Worm (Caenorhabditis elegans) whole organism, young adult: ENCODE data around the gene C26B9.2.

Experiments used
- B0261.1 ChIP-seq: sonication (generic microtip); optimal IDR thresholded peaks from 2 replicates; lab custom pipeline; 2016; ENCODE audit warnings: mild to moderate bottlenecking, missing genetic modification characterization, moderate library complexity, missing compliant biosample characterization
- F22D6.2 ChIP-seq: sonication (generic microtip); optimal IDR thresholded peaks from 2 replicates; lab custom pipeline; 2016; ENCODE audit warnings: mild to moderate bottlenecking, missing genetic modification characterization, missing compliant biosample characterization
- F33H1.4 ChIP-seq: fragments of 200-800 bp; sonication (Bioruptor generic); IDR thresholded peaks from 2 replicates; pipeline ENCODE4 v1.3.6; 2022; ENCODE audit warnings: missing genetic modification reagents, missing genetic modification characterization, missing compliant biosample characterization
- F37B4.10 ChIP-seq: fragments of 200-800 bp; sonication (Bioruptor generic); IDR thresholded peaks from 2 replicates; pipeline ENCODE4 v1.3.6; 2022; ENCODE audit warnings: missing genetic modification characterization, missing compliant biosample characterization
- K12H6.12 ChIP-seq: fragments of 200-800 bp; sonication (Bioruptor generic); optimal IDR thresholded peaks from 2 replicates; lab custom pipeline; 2018; ENCODE audit warnings: mild to moderate bottlenecking, missing genetic modification characterization, missing compliant biosample characterization
- T07F8.4 ChIP-seq: sonication (generic microtip); optimal IDR thresholded peaks from 2 replicates; lab custom pipeline; 2016; ENCODE audit warnings: mild to moderate bottlenecking, missing genetic modification characterization, moderate library complexity, missing compliant biosample characterization
- Y67H2A.10 ChIP-seq: fragments of 200-800 bp; sonication (Bioruptor generic); conservative IDR thresholded peaks from 2 replicates; pipeline ENCODE4 v1.3.6; 2022; ENCODE audit warnings: missing genetic modification reagents, missing genetic modification characterization, missing compliant biosample characterization
- ama-1 ChIP-seq, 3 experiments: fragments of 150-350 bp in 1 of 3; sonication (generic microtip) in 2 of 3; optimal IDR thresholded peaks; 2 replicates each; lab custom pipeline; 2014 to 2018; ENCODE audit warnings: missing biosample characterization in 2 of 3, missing genetic modification characterization in 2 of 3, missing genetic modification reagents in 2 of 3
- atf-7 ChIP-seq: sonication (generic microtip); optimal IDR thresholded peaks from 2 replicates; lab custom pipeline; 2017; ENCODE audit warnings: mild to moderate bottlenecking, missing genetic modification characterization, missing compliant biosample characterization
- attf-5 ChIP-seq: fragments of 200-800 bp; sonication (Bioruptor generic); optimal IDR thresholded peaks from 2 replicates; lab custom pipeline; 2018; ENCODE audit warnings: mild to moderate bottlenecking, missing genetic modification characterization, missing compliant biosample characterization
- ceh-58 ChIP-seq: fragments of 200-800 bp; sonication (Bioruptor generic); IDR thresholded peaks from 2 replicates; pipeline ENCODE4 v1.3.6; 2022; ENCODE audit warnings: missing genetic modification characterization, missing compliant biosample characterization
- gei-17 ChIP-seq: fragments of 200-800 bp; sonication (Bioruptor generic); optimal IDR thresholded peaks from 2 replicates; lab custom pipeline; 2018; ENCODE audit warnings: mild to moderate bottlenecking, missing genetic modification characterization, missing compliant biosample characterization
- him-1 ChIP-seq: sonication (generic microtip); optimal IDR thresholded peaks from 2 replicates; lab custom pipeline; 2016; ENCODE audit warnings: missing genotype, missing genetic modification reagents, missing genetic modification characterization, missing compliant biosample characterization
- hmg-1.2 ChIP-seq: fragments of 200-800 bp; sonication (Bioruptor generic); IDR thresholded peaks from 2 replicates; pipeline ENCODE4 v1.3.6; 2022; ENCODE audit warnings: missing genetic modification reagents, missing genetic modification characterization, missing compliant biosample characterization
- lag-1 ChIP-seq: fragments of 200-800 bp; sonication (Bioruptor generic); IDR thresholded peaks from 2 replicates; pipeline ENCODE4 v1.3.6; 2022; ENCODE audit warnings: missing genetic modification reagents, missing genetic modification characterization, missing compliant biosample characterization
- let-526 ChIP-seq: fragments of 200-800 bp; sonication (Bioruptor generic); IDR thresholded peaks from 2 replicates; pipeline ENCODE4 v1.3.6; 2022; ENCODE audit warnings: missing genetic modification reagents, missing genetic modification characterization, missing compliant biosample characterization
- let-607 ChIP-seq, 2 experiments: fragments of 200-800 bp in 1 of 2; sonication (Bioruptor generic) in 1 of 2; sonication (generic microtip) in 1 of 2; optimal IDR thresholded peaks; 2 replicates each; lab custom pipeline; 2016 to 2018; ENCODE audit warnings: mild to moderate bottlenecking in 2 of 2, missing compliant biosample characterization in 2 of 2, missing genetic modification characterization in 2 of 2, moderate library complexity in 2 of 2, missing genotype in 1 of 2
- lin-35 ChIP-seq, 3 experiments: fragments of 150-350 bp in 2 of 3; sonication (generic microtip) in 1 of 3; optimal IDR thresholded peaks; 2 replicates each; lab custom pipeline; 2014 to 2018; ENCODE audit warnings: missing biosample characterization in 3 of 3, missing genetic modification characterization in 3 of 3, missing genetic modification reagents in 3 of 3
- lin-40 ChIP-seq: sonication (generic microtip); optimal IDR thresholded peaks from 2 replicates; lab custom pipeline; 2016; ENCODE audit warnings: missing genetic modification characterization, mild to moderate bottlenecking, missing compliant biosample characterization, missing genotype, missing genetic modification reagents
- lin-54 ChIP-seq: fragments of 200-800 bp; sonication (Bioruptor generic); optimal IDR thresholded peaks from 2 replicates; lab custom pipeline; 2018; ENCODE audit warnings: mild to moderate bottlenecking, missing genetic modification characterization, missing compliant biosample characterization
- lsy-27 ChIP-seq: sonication (generic microtip); optimal IDR thresholded peaks from 2 replicates; lab custom pipeline; 2017; ENCODE audit warnings: missing genetic modification characterization, mild to moderate bottlenecking, missing compliant biosample characterization, antibody characterized with exemption, missing genotype, borderline replicate concordance; ENCODE audit not compliant: insufficient read depth
- madf-10 ChIP-seq: sonication (generic microtip); optimal IDR thresholded peaks from 2 replicates; lab custom pipeline; 2016; ENCODE audit warnings: mild to moderate bottlenecking, missing genetic modification characterization, missing compliant biosample characterization
- madf-3 ChIP-seq: fragments of 200-800 bp; sonication (Bioruptor generic); IDR thresholded peaks from 2 replicates; pipeline ENCODE4 v1.3.6; 2022; ENCODE audit warnings: missing genetic modification reagents, missing genetic modification characterization, missing compliant biosample characterization
- mel-28 ChIP-seq: sonication (generic microtip); optimal IDR thresholded peaks from 2 replicates; lab custom pipeline; 2016; ENCODE audit warnings: borderline replicate concordance, mild to moderate bottlenecking, missing genetic modification characterization, missing compliant biosample characterization
- nfya-1 ChIP-seq: sonication (generic microtip); optimal IDR thresholded peaks from 2 replicates; lab custom pipeline; 2017; ENCODE audit warnings: antibody characterized with exemption, missing compliant biosample characterization, missing genetic modification characterization, borderline replicate concordance; ENCODE audit not compliant: insufficient read depth
- nhr-179 ChIP-seq: sonication (generic microtip); optimal IDR thresholded peaks from 2 replicates; lab custom pipeline; 2016; ENCODE audit warnings: mild to moderate bottlenecking, missing genetic modification characterization, missing compliant biosample characterization
- nhr-27 ChIP-seq: fragments of 200-800 bp; sonication (Bioruptor generic); optimal IDR thresholded peaks from 2 replicates; lab custom pipeline; 2018; ENCODE audit warnings: mild to moderate bottlenecking, missing genetic modification characterization, moderate library complexity, missing compliant biosample characterization
- pbrm-1 ChIP-seq: fragments of 200-800 bp; sonication (Bioruptor generic); IDR thresholded peaks from 2 replicates; pipeline ENCODE4 v1.3.6; 2022; ENCODE audit warnings: missing genetic modification reagents, missing genetic modification characterization, missing compliant biosample characterization
- rcor-1 ChIP-seq: fragments of 200-800 bp; sonication (Bioruptor generic); IDR thresholded peaks from 2 replicates; pipeline ENCODE4 v1.3.6; 2022; ENCODE audit warnings: missing genetic modification reagents, missing genetic modification characterization, missing compliant biosample characterization
- snpc-1.3 ChIP-seq: sonication (generic microtip); optimal IDR thresholded peaks from 2 replicates; lab custom pipeline; 2017; ENCODE audit warnings: missing genetic modification characterization, mild to moderate bottlenecking, missing compliant biosample characterization, antibody characterized with exemption, moderate library complexity, missing genotype, missing genetic modification reagents; ENCODE audit not compliant: insufficient read depth
- sptf-2 ChIP-seq: fragments of 200-800 bp; sonication (Bioruptor generic); optimal IDR thresholded peaks from 2 replicates; lab custom pipeline; 2018; ENCODE audit warnings: mild to moderate bottlenecking, missing genetic modification characterization, missing compliant biosample characterization
- ztf-18 ChIP-seq: sonication (generic microtip); optimal IDR thresholded peaks from 2 replicates; lab custom pipeline; 2016; ENCODE audit warnings: missing genotype, mild to moderate bottlenecking, missing genetic modification characterization, missing compliant biosample characterization
- ztf-25 ChIP-seq: fragments of 200-800 bp; sonication (Bioruptor generic); IDR thresholded peaks from 2 replicates; pipeline ENCODE4 v1.3.6; 2022; ENCODE audit warnings: missing genetic modification reagents, missing genetic modification characterization, missing compliant biosample characterization

The C26B9.2 gene

ce11 chrX:5339889-5340288 is at the start of gene C26B9.2:
Gene C26B9.2, plus strand, starts transcription at chrX:5340189.
- TF ChIP-seq ztf-25 (GFP tag; lab: Robert Waterston, UW) (no peak), madf-10 (no peak), sptf-2 (no peak), let-607 (tag; optimal IDR thresholded peaks at IDR 0.05; lab: Kevin White, UChicago) (no peak), mel-28 (no peak), lsy-27 (tag; lab: Kevin White, UChicago) (no peak), atf-7 (no peak), T07F8.4 (tag; lab: Kevin White, UChicago) (no peak)

- TF ChIP-seq him-1 (tag; lab: Kevin White, UChicago) (no peak), nhr-179 (tag; lab: Kevin White, UChicago) (no peak), madf-3 (no peak), lin-54 (no peak), ceh-58 (no peak), let-526 (GFP tag; lab: Robert Waterston, UW) (no peak), rcor-1 (GFP tag; lab: Robert Waterston, UW) (no peak), Y67H2A.10 (GFP tag; lab: Robert Waterston, UW) (no peak), F22D6.2 (tag; lab: Kevin White, UChicago) (no peak), pbrm-1 (GFP tag; lab: Robert Waterston, UW) (no peak), snpc-1.3 (tag; lab: Kevin White, UChicago) (no peak), attf-5 (GFP tag; lab: Kevin White, UChicago) (no peak), let-607 (tag; optimal IDR thresholded peaks at IDR 0.05; lab: Kevin White, UChicago) (no peak), F37B4.10 (GFP tag; lab: Robert Waterston, UW) (no peak), F33H1.4 (GFP tag; lab: Robert Waterston, UW) (no peak), nhr-27 (tag; lab: Kevin White, UChicago) (no peak), gei-17 (no peak)
Measured at ce11 chrX:5293862-5294261, 46.1 kb upstream of the C26B9.2 start.

DNA sequence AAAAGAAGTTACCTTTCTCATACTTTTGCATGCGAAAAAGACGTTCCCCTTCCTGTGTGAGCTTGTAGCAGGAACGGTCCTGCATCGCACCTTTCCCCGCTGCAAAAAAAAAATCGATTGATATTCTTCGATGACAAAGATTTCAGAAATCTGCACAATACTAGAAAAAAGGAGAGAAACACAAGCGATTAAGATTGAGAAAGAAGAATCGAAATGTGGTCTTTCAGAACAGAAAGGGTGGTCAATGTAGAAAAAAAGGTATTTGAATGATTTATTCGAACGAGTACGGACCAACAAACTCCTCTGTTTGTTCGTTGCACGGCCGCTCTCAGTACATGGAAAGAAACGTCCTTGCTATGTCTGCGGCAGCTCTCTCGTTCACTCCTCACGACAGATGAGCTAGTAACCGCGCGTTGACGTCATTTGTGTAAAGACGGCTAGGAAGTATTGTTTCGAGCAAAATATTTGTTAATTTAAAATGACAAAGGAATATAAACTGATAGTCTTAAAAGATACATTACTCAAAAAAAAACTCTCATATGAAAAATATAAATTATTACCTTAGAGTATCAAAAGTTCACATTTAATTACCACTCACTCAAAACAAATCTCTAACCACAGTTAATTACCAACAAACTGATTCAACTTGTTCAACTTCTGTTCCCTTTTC is 41.9 kb upstream of the C26B9.2 start, which contains the start of gene ift-81:
Gene ift-81 (plus strand): TSS at position 620 of the 670 bp plus-strand sequence.
- TF ChIP-seq ama-1 (optimal IDR thresholded peaks at IDR 0.05; lab: Kevin White, UChicago): no peak
- TF ChIP-seq ama-1 (GFP tag; optimal IDR thresholded peaks at IDR 0.05; lab: Kevin White, UChicago): no peak
- peak; percentile 82 for TF ChIP-seq ztf-18 (tag; lab: Kevin White, UChicago)
- peak; percentile 32 for TF ChIP-seq lin-40
- no peak for TF ChIP-seq hmg-1.2 (GFP tag; lab: Robert Waterston, UW)
- peak; percentile 10 for TF ChIP-seq K12H6.12 (tag; lab: Kevin White, UChicago)
- no peak for TF ChIP-seq lag-1 (GFP tag; lab: Robert Waterston, UW)

DNA sequence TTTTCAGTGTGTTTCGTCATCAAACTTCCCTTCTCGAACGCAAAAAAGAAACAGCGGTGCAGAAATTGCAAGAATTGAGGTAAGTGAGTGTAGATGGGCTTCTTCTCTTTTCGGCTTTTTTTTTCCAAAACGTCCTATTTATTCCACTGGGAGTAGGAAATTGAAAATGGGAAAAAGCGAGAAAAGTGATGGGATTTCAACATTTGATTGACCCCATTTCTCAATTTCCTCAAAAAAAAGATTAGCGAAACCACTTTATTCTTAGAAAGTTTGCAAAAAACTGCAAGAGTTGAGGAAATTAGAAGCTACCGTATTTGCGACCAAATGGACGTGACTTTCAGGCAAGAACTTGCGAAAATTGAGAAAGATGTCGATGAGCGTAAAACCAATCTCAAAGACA is 36.5 kb upstream of the C26B9.2 start, which contains the start of gene ags-3:
Gene ags-3 (minus strand): TSS at position 101 of the 400 bp plus-strand sequence.
- TF ChIP-seq F33H1.4 (GFP tag; lab: Robert Waterston, UW): no peak
- no peak for TF ChIP-seq B0261.1 (tag; lab: Kevin White, UChicago)
- TF ChIP-seq F22D6.2 (tag; lab: Kevin White, UChicago): no peak
- TF ChIP-seq lin-35 (GFP tag; optimal IDR thresholded peaks at IDR 0.05; lab: Kevin White, UChicago): no peak
- no peak for TF ChIP-seq nfya-1 (tag; lab: Kevin White, UChicago)
